Worm (Caenorhabditis elegans): Measurements from ENCODE around the gene slc-25A29.

DNA sequence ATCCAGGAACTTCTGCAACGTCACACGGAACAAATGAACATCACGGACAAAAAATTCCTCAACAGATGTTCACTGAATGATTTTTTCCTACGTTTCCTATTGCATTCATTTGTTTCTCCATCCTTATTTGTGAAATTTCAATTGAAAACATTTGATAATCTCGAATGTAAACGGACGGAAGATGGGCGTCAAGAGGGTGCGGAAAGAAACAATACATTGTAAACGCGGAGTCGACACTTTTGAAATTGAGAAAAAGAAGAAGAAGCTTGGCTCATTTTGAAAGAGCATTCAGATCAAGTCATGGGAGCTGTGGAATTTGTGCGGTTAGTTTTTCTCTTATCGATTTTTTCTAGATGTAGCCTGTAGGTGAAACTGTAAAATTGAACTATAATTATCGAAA lies 5.0 kb upstream of the slc-25A29 start, which contains the start of gene C47E8.9:
- TF ChIP-seq ref-1 (GFP tag; conservative IDR thresholded peaks at IDR 0.05) = no peak
- TF ChIP-seq med-1 (GFP tag; optimal IDR thresholded peaks at IDR 0.05; ENCODE audit: insufficient read depth) = no peak
- TF ChIP-seq ztf-29 (GFP tag; IDR thresholded peaks at IDR 0.05) = no peak
- TF ChIP-seq tab-1 (GFP tag; IDR thresholded peaks at IDR 0.05) = no peak
- TF ChIP-seq cog-1 (tag; optimal IDR thresholded peaks at IDR 0.05) = no peak

Data from whole organism, midembryonic.